Worm (Caenorhabditis elegans): ENCODE measurements around the gene gyg-2.

DNA sequence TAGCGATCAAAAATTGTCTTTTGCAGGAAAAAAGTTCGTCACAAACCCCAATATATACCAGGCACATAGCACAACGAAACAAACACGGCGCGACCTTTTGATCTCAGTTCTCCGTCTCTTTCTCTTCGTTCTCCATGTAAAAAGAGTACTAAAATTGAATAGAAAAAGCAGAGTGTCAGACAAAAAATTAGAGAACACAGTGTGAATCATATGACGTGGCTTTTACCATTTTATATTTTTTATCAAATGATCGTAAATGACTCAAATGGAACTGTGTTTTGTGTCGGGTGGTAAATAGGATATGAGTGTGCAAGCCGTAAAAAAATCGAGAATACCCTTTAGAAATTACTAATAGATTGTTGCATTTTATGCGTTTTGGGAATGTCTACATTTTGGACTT lies 20.1 kb downstream of the gyg-2 start:
- TF ChIP-seq ama-1 (optimal IDR thresholded peaks at IDR 0.05) = no peak
- no peak for TF ChIP-seq ama-1 (GFP tag; optimal IDR thresholded peaks at IDR 0.05)
- TF ChIP-seq attf-3 (GFP tag; conservative IDR thresholded peaks at IDR 0.05) = no peak
- TF ChIP-seq nfyb-1 (GFP tag; IDR thresholded peaks at IDR 0.05) = no peak
- TF ChIP-seq ceh-91 (GFP tag; IDR thresholded peaks at IDR 0.05) = no peak
- TF ChIP-seq dpl-1 (GFP tag; optimal IDR thresholded peaks at IDR 0.05) = no peak
- TF ChIP-seq aptf-3 (GFP tag; IDR thresholded peaks at IDR 0.05) = no peak
- TF ChIP-seq unc-130 (GFP tag; optimal IDR thresholded peaks at IDR 0.05) = no peak
- no peak for TF ChIP-seq hmg-20 (GFP tag; IDR thresholded peaks at IDR 0.05)
